Worm (Caenorhabditis elegans) whole organism, L3 larva: ENCODE data around the gene ZK470.14.

Experiments
- R02D3.7 ChIP-seq: fragments of 150-350 bp; optimal IDR thresholded peaks from 2 replicates; lab custom pipeline; 2014; ENCODE audit warnings: missing biosample characterization, missing genetic modification characterization
- ZK546.5 ChIP-seq: sonication (generic microtip); optimal IDR thresholded peaks from 2 replicates; lab custom pipeline; 2017; ENCODE audit warnings: missing biosample characterization, missing genetic modification characterization
- aly-2 ChIP-seq: fragments of 150-350 bp; optimal IDR thresholded peaks from 2 replicates; lab custom pipeline; 2014; ENCODE audit warnings: missing biosample characterization, missing genetic modification characterization
- ama-1 ChIP-seq: fragments of 150-350 bp; optimal IDR thresholded peaks from 2 replicates; lab custom pipeline; 2018
- ceh-16 ChIP-seq: sonication (generic microtip); optimal IDR thresholded peaks from 2 replicates; lab custom pipeline; 2017; ENCODE audit warnings: missing biosample characterization, missing genetic modification characterization
- ceh-28 ChIP-seq: fragments of 150-350 bp; optimal IDR thresholded peaks from 2 replicates; lab custom pipeline; 2014; ENCODE audit warnings: missing biosample characterization, missing genetic modification reagents, missing genetic modification characterization
- ceh-82 ChIP-seq: fragments of 150-350 bp; optimal IDR thresholded peaks from 2 replicates; lab custom pipeline; 2014; ENCODE audit warnings: missing biosample characterization, missing genetic modification characterization
- ceh-9 ChIP-seq: sonication (generic microtip); optimal IDR thresholded peaks from 2 replicates; lab custom pipeline; 2018; ENCODE audit warnings: missing biosample characterization, missing genetic modification characterization
- daf-12 ChIP-seq: fragments of 150-350 bp; optimal IDR thresholded peaks from 2 replicates; lab custom pipeline; 2014; ENCODE audit warnings: missing biosample characterization, missing genetic modification reagents, missing genetic modification characterization
- egl-27 ChIP-seq: sonication (generic microtip); optimal IDR thresholded peaks from 4 replicates; lab custom pipeline; 2017; ENCODE audit warnings: missing biosample characterization, missing genetic modification reagents, missing genetic modification characterization
- egl-5 ChIP-seq: fragments of 150-350 bp; optimal IDR thresholded peaks from 2 replicates; lab custom pipeline; 2017; ENCODE audit warnings: missing biosample characterization, missing genetic modification reagents, missing genetic modification characterization, inconsistent platforms
- elt-1 ChIP-seq: fragments of 150-350 bp; optimal IDR thresholded peaks from 2 replicates; lab custom pipeline; 2014; ENCODE audit warnings: missing biosample characterization, missing genetic modification characterization
- elt-2 ChIP-seq: sonication (generic microtip); optimal IDR thresholded peaks from 2 replicates; lab custom pipeline; 2016; ENCODE audit warnings: missing genetic modification reagents, mild to moderate bottlenecking, missing genetic modification characterization, missing compliant biosample characterization
- elt-3 ChIP-seq, 3 experiments: fragments of 150-350 bp in 1 of 3; sonication (generic microtip) in 2 of 3; optimal IDR thresholded peaks; 2 replicates in 2 of 3; 4 replicates in 1 of 3; lab custom pipeline; 2014 to 2017; ENCODE audit warnings: missing biosample characterization in 3 of 3, missing genetic modification characterization in 3 of 3
- eor-1 ChIP-seq, 2 experiments: fragments of 150-350 bp; optimal IDR thresholded peaks; 2 replicates each; lab custom pipeline; 2014 to 2018; ENCODE audit warnings: missing biosample characterization in 2 of 2, missing genetic modification characterization in 2 of 2
- fkh-10 ChIP-seq: sonication (generic microtip); optimal IDR thresholded peaks from 2 replicates; lab custom pipeline; 2017; ENCODE audit warnings: missing biosample characterization, missing genetic modification reagents, missing genetic modification characterization
- fkh-2 ChIP-seq: fragments of 150-350 bp; optimal IDR thresholded peaks from 2 replicates; lab custom pipeline; 2014; ENCODE audit warnings: missing biosample characterization, missing genetic modification reagents, missing genetic modification characterization
- fos-1 ChIP-seq: fragments of 150-350 bp; optimal IDR thresholded peaks from 2 replicates; lab custom pipeline; 2014; ENCODE audit warnings: missing biosample characterization, missing genetic modification characterization
- hmg-11 ChIP-seq: sonication (generic microtip); optimal IDR thresholded peaks from 2 replicates; lab custom pipeline; 2016; ENCODE audit warnings: missing genetic modification characterization, missing compliant biosample characterization
- jun-1 ChIP-seq: fragments of 150-350 bp; optimal IDR thresholded peaks from 2 replicates; lab custom pipeline; 2014; ENCODE audit warnings: missing biosample characterization, missing genetic modification reagents, missing genetic modification characterization
- lin-15B ChIP-seq: fragments of 150-350 bp; optimal IDR thresholded peaks from 2 replicates; lab custom pipeline; 2014; ENCODE audit warnings: missing biosample characterization, missing genetic modification characterization
- lin-39 ChIP-seq: fragments of 150-350 bp; optimal IDR thresholded peaks from 2 replicates; lab custom pipeline; 2018; ENCODE audit warnings: missing biosample characterization, missing genetic modification reagents, missing genetic modification characterization
- lsy-12 ChIP-seq: sonication (generic microtip); optimal IDR thresholded peaks from 2 replicates; lab custom pipeline; 2016; ENCODE audit warnings: mild to moderate bottlenecking, missing genetic modification characterization, missing compliant biosample characterization
- mdl-1 ChIP-seq: fragments of 150-350 bp; optimal IDR thresholded peaks from 2 replicates; lab custom pipeline; 2014; ENCODE audit warnings: missing biosample characterization, missing genetic modification characterization
- mml-1 ChIP-seq: fragments of 150-350 bp; sonication (generic microtip); optimal IDR thresholded peaks from 3 replicates; lab custom pipeline; 2014; ENCODE audit warnings: missing biosample characterization, missing genetic modification characterization
- nfya-1 ChIP-seq: sonication (generic microtip); optimal IDR thresholded peaks from 2 replicates; lab custom pipeline; 2017; ENCODE audit warnings: missing genetic modification characterization, mild to moderate bottlenecking, missing compliant biosample characterization, antibody characterized with exemption, moderate library complexity; ENCODE audit not compliant: insufficient read depth
- nhr-11 ChIP-seq: fragments of 150-350 bp; optimal IDR thresholded peaks from 2 replicates; lab custom pipeline; 2014; ENCODE audit warnings: missing biosample characterization, missing genetic modification characterization
- nhr-12 ChIP-seq: fragments of 150-350 bp; optimal IDR thresholded peaks from 2 replicates; lab custom pipeline; 2014; ENCODE audit warnings: missing biosample characterization, missing genetic modification characterization
- nhr-23 ChIP-seq: fragments of 150-350 bp; optimal IDR thresholded peaks from 2 replicates; lab custom pipeline; 2014; ENCODE audit warnings: missing biosample characterization, missing genetic modification reagents, missing genetic modification characterization
- nhr-237 ChIP-seq: fragments of 150-350 bp; optimal IDR thresholded peaks from 2 replicates; lab custom pipeline; 2014; ENCODE audit warnings: missing biosample characterization, missing genetic modification characterization
- nhr-25 ChIP-seq: sonication (generic microtip); optimal IDR thresholded peaks from 2 replicates; lab custom pipeline; 2017; ENCODE audit warnings: missing biosample characterization, missing genetic modification characterization
- nhr-28 ChIP-seq: fragments of 150-350 bp; optimal IDR thresholded peaks from 2 replicates; lab custom pipeline; 2014; ENCODE audit warnings: missing biosample characterization, missing genetic modification characterization
- nhr-43 ChIP-seq: sonication (generic microtip); optimal IDR thresholded peaks from 2 replicates; lab custom pipeline; 2016; ENCODE audit warnings: mild to moderate bottlenecking, missing genetic modification characterization, missing compliant biosample characterization; ENCODE audit not compliant: poor library complexity, severe bottlenecking
- nhr-67 ChIP-seq: fragments of 150-350 bp; optimal IDR thresholded peaks from 2 replicates; lab custom pipeline; 2014; ENCODE audit warnings: missing biosample characterization, missing genetic modification characterization
- nhr-76 ChIP-seq: fragments of 150-350 bp; sonication (generic microtip); optimal IDR thresholded peaks from 5 replicates; lab custom pipeline; 2014; ENCODE audit warnings: missing biosample characterization, missing genetic modification characterization
- nhr-77 ChIP-seq: fragments of 150-350 bp; optimal IDR thresholded peaks from 2 replicates; lab custom pipeline; 2014; ENCODE audit warnings: missing biosample characterization, missing genetic modification characterization
- pha-4 ChIP-seq: fragments of 150-350 bp; optimal IDR thresholded peaks from 2 replicates; lab custom pipeline; 2014; ENCODE audit warnings: missing biosample characterization, missing genetic modification reagents, missing genetic modification characterization
- pqm-1 ChIP-seq: fragments of 150-350 bp; optimal IDR thresholded peaks from 2 replicates; lab custom pipeline; 2017; ENCODE audit warnings: missing biosample characterization, missing genetic modification characterization, inconsistent platforms
- sea-2 ChIP-seq: fragments of 150-350 bp; sonication (generic microtip); optimal IDR thresholded peaks from 4 replicates; lab custom pipeline; 2014; ENCODE audit warnings: missing biosample characterization, missing genetic modification reagents, missing genetic modification characterization
- skn-1 ChIP-seq: fragments of 150-350 bp; optimal IDR thresholded peaks from 2 replicates; lab custom pipeline; 2014; ENCODE audit warnings: missing biosample characterization, missing genetic modification characterization
- snpc-4 ChIP-seq: fragments of 150-350 bp; optimal IDR thresholded peaks from 2 replicates; lab custom pipeline; 2014; ENCODE audit warnings: missing biosample characterization, missing genetic modification characterization
- tbx-2 ChIP-seq: sonication (generic microtip); optimal IDR thresholded peaks from 2 replicates; lab custom pipeline; 2016; ENCODE audit warnings: mild to moderate bottlenecking, missing genetic modification characterization, missing compliant biosample characterization
- unc-39 ChIP-seq: sonication (generic microtip); optimal IDR thresholded peaks from 4 replicates; lab custom pipeline; 2017; ENCODE audit warnings: missing biosample characterization, missing genetic modification characterization
- unc-62 ChIP-seq: fragments of 150-350 bp; sonication (generic microtip); optimal IDR thresholded peaks from 4 replicates; lab custom pipeline; 2014; ENCODE audit warnings: missing biosample characterization, missing genetic modification reagents, missing genetic modification characterization
- zag-1 ChIP-seq: fragments of 150-350 bp; optimal IDR thresholded peaks from 2 replicates; lab custom pipeline; 2014; ENCODE audit warnings: missing biosample characterization, missing genetic modification characterization
- ztf-11 ChIP-seq: fragments of 150-350 bp; optimal IDR thresholded peaks from 2 replicates; lab custom pipeline; 2014; ENCODE audit warnings: missing biosample characterization, missing genetic modification characterization
- ztf-4 ChIP-seq: fragments of 150-350 bp; optimal IDR thresholded peaks from 2 replicates; lab custom pipeline; 2014; ENCODE audit warnings: missing biosample characterization, missing genetic modification characterization

Gene ZK470.14

ce11 chrX:4190537-4191144, 23.4 kb downstream of the ZK470.14 start, which contains the start of gene vha-12:
Gene vha-12, plus strand, starts transcription at chrX:4191094.
- peak; percentile 10 for TF ChIP-seq nhr-76 (tag; lab: Kevin White, UChicago)
- peak; percentile 83 for TF ChIP-seq hmg-11 (tag; lab: Kevin White, UChicago)
- no peak for TF ChIP-seq nhr-28 (tag; lab: Kevin White, UChicago)
- peak; percentile 93 for TF ChIP-seq pha-4 (tag; lab: Kevin White, UChicago)
- no peak for TF ChIP-seq daf-12 (tag; lab: Kevin White, UChicago)
- no peak for TF ChIP-seq fos-1 (tag; lab: Kevin White, UChicago)
- TF ChIP-seq skn-1 (tag; lab: Kevin White, UChicago): peak; percentile 68
- peak; percentile 88 for TF ChIP-seq elt-2 (tag; lab: Kevin White, UChicago)
- TF ChIP-seq zag-1: peak; percentile 48
- peak; percentile 98 for TF ChIP-seq nhr-23
- TF ChIP-seq nhr-43 (tag; lab: Kevin White, UChicago): peak; percentile 86
- TF ChIP-seq ztf-4 (tag; lab: Kevin White, UChicago): peak; percentile 33
- TF ChIP-seq jun-1 (tag; lab: Kevin White, UChicago): peak; percentile 93
- TF ChIP-seq eor-1 (tag; optimal IDR thresholded peaks at IDR 0.05; lab: Kevin White, UChicago): peak in 1 of 2 experiments; percentile 3
- TF ChIP-seq nfya-1 (tag; lab: Kevin White, UChicago): peak; percentile 94
- TF ChIP-seq elt-3 (tag; optimal IDR thresholded peaks at IDR 0.05; lab: Kevin White, UChicago): peak in 1 of 3 experiments; percentile 74
- TF ChIP-seq egl-5 (tag; lab: Kevin White, UChicago): peak; percentile 75
- no peak for TF ChIP-seq nhr-237 (tag; lab: Kevin White, UChicago)
- peak; percentile 97 for TF ChIP-seq nhr-25 (tag; lab: Kevin White, UChicago)
- no peak for TF ChIP-seq unc-39 (tag; lab: Kevin White, UChicago)
- no peak for TF ChIP-seq nhr-12
- peak; percentile 93 for TF ChIP-seq pqm-1 (tag; lab: Kevin White, UChicago)
- no peak for TF ChIP-seq elt-1 (tag; lab: Kevin White, UChicago)
- TF ChIP-seq mml-1 (tag; lab: Kevin White, UChicago): no peak
- peak; percentile 71 for TF ChIP-seq R02D3.7 (tag; lab: Kevin White, UChicago)
- TF ChIP-seq ceh-82 (tag; lab: Kevin White, UChicago): peak; percentile 55
- TF ChIP-seq lin-15B: peak; percentile 88
- no peak for TF ChIP-seq fkh-2 (tag; lab: Kevin White, UChicago)
- no peak for TF ChIP-seq ceh-16 (tag; lab: Kevin White, UChicago)
- peak; percentile 74 for TF ChIP-seq snpc-4
- peak; percentile 59 for TF ChIP-seq fkh-10 (GFP tag; lab: Kevin White, UChicago)
- TF ChIP-seq lin-39 (tag; lab: Kevin White, UChicago): peak; percentile 89
- TF ChIP-seq ama-1 (lab: Kevin White, UChicago): no peak
- no peak for TF ChIP-seq aly-2 (tag; lab: Kevin White, UChicago)
- TF ChIP-seq nhr-67 (tag; lab: Kevin White, UChicago): no peak
- no peak for TF ChIP-seq sea-2 (GFP tag; lab: Kevin White, UChicago)
- no peak for TF ChIP-seq ztf-11 (tag; lab: Kevin White, UChicago)
- peak; percentile 49 for TF ChIP-seq egl-27
- no peak for TF ChIP-seq nhr-77
- peak; percentile 58 for TF ChIP-seq tbx-2 (tag; lab: Kevin White, UChicago)
- TF ChIP-seq nhr-11 (tag; lab: Kevin White, UChicago): peak; percentile 54
- TF ChIP-seq unc-62: peak; percentile 7
- no peak for TF ChIP-seq ceh-9 (tag; lab: Kevin White, UChicago)
- TF ChIP-seq ceh-28: peak; percentile 85
- TF ChIP-seq lsy-12 (tag; lab: Kevin White, UChicago): peak; percentile 72
- peak; percentile 19 for TF ChIP-seq mdl-1 (tag; lab: Kevin White, UChicago)
- no peak for TF ChIP-seq ZK546.5 (tag; lab: Kevin White, UChicago)
- TF ChIP-seq, all 47 proteins: peak for 29
